Worm (Caenorhabditis elegans): ENCODE data around the gene B0034.7.

Gene B0034.7

DNA sequence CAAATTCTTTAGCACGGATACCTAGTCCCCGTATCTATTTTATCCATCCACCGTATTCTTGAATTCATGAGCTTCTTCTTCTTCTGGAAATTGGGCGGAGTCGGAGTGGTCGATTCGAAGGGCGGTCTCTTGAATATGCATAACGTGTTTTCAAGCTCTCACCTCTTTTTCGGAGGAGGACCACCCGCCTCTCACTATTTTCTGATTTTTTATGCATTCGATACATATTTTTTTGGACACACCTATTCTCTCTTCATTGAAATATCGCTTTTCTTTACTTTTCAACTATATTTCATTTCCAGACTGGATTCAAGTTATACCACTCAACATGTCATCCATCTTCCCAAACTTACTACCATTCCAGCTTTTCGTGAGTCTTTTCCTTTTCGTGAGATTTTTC lies 32.9 kb upstream of the B0034.7 start, which contains the start of gene egl-44:
Gene egl-44, plus strand, starts transcription at position 301 of the 400 bp plus-strand sequence.
- TF ChIP-seq ztf-11 (tag; optimal IDR thresholded peaks at IDR 0.05) (no peak), lin-39 (tag; optimal IDR thresholded peaks at IDR 0.05) (no peak), lin-13 (GFP tag; optimal IDR thresholded peaks at IDR 0.05) (no peak), ceh-82 (tag; optimal IDR thresholded peaks at IDR 0.05) (no peak), mab-5 (tag; optimal IDR thresholded peaks at IDR 0.05) (no peak), nhr-237 (tag; optimal IDR thresholded peaks at IDR 0.05) (no peak), fos-1 (tag; optimal IDR thresholded peaks at IDR 0.05) (no peak), nhr-10 (tag; optimal IDR thresholded peaks at IDR 0.05) (no peak), ama-1 (optimal IDR thresholded peaks at IDR 0.05) (no peak), peb-1 (tag; optimal IDR thresholded peaks at IDR 0.05) (no peak), elt-3 (tag; optimal IDR thresholded peaks at IDR 0.05) (no peak), unc-62 (GFP tag; optimal IDR thresholded peaks at IDR 0.05) (no peak), unc-55 (GFP tag; optimal IDR thresholded peaks at IDR 0.05) (no peak), sma-3 (GFP tag; optimal IDR thresholded peaks at IDR 0.05) (no peak)

DNA sequence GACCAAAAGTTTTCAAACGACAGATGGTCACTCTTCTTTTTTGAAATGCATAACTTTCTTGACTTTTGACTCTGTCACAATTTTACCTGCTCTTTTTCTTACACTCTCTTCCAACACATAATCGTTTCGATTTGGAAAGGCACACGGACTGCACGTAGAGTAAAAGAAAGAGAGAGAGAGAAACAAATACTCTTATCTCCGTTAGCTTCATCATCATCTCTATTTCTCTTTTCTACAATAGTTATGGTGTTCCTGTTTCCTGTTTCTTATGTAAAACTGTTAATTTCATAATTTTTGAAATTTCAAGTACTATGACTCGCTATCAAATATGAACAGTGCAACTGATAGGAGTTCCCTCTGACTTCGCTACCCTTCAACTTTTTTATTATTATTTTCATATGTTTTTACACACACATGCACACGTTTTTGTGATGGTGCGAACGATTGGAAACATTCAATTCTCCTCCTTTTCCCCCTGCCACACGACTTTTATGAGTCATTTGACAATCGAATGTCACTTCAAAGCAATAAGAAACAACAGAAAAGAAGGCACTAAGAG lies 31.2 kb upstream of the B0034.7 start:
- TF ChIP-seq skn-1 (tag; optimal IDR thresholded peaks at IDR 0.05) = peak; percentile 81
- peak; percentile 63 for TF ChIP-seq crh-2 (tag; optimal IDR thresholded peaks at IDR 0.05)
- peak; percentile 46 for TF ChIP-seq sma-9 (GFP tag; optimal IDR thresholded peaks at IDR 0.05)
- no peak for TF ChIP-seq sma-9 (tag; optimal IDR thresholded peaks at IDR 0.05)
- no peak for TF ChIP-seq nhr-77 (tag; optimal IDR thresholded peaks at IDR 0.05)
- no peak for TF ChIP-seq nhr-10 (tag; optimal IDR thresholded peaks at IDR 0.05)
- TF ChIP-seq dmd-4 (tag; optimal IDR thresholded peaks at IDR 0.05) = no peak
- TF ChIP-seq fos-1 (tag; optimal IDR thresholded peaks at IDR 0.05) = peak; percentile 99
- TF ChIP-seq egl-27 (tag; optimal IDR thresholded peaks at IDR 0.05) = no peak
- no peak for TF ChIP-seq snpc-4 (tag; optimal IDR thresholded peaks at IDR 0.05)
- TF ChIP-seq sma-3 (GFP tag; optimal IDR thresholded peaks at IDR 0.05) = no peak
- peak; percentile 44 for TF ChIP-seq nhr-129 (tag; optimal IDR thresholded peaks at IDR 0.05)
- TF ChIP-seq nhr-25 (tag; optimal IDR thresholded peaks at IDR 0.05) = no peak
- TF ChIP-seq lsy-2 (tag; optimal IDR thresholded peaks at IDR 0.05) = peak in 1 of 2 experiments; percentile 8
- TF ChIP-seq elt-3 (tag; optimal IDR thresholded peaks at IDR 0.05) = no peak
- TF ChIP-seq unc-55 (GFP tag; optimal IDR thresholded peaks at IDR 0.05) = no peak

DNA sequence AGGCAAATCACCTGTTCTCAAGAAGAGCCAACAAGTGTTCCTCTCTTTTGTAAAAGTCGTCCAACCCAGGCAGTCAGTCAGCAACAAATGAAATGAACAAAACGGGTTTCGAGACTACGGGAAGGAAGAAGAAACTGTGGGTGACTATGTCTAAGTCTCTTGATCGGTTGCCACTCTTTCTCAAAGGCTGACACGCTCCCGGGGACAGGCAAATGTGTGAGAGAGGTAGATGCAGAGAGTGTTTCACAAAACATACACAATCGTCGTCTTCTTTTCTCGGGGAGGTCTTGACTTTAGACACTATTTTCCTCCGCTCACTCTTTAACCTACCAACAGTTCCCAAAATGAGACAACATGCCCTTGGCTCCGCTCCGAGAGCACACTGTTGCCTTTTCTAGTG lies 30.3 kb upstream of the B0034.7 start:
- TF ChIP-seq nhr-129 (tag; optimal IDR thresholded peaks at IDR 0.05) = peak; percentile 81
- TF ChIP-seq fos-1 (tag; optimal IDR thresholded peaks at IDR 0.05) = peak; percentile 68
- TF ChIP-seq crh-2 (tag; optimal IDR thresholded peaks at IDR 0.05) = peak; percentile 51
- no peak for TF ChIP-seq ceh-16 (tag; optimal IDR thresholded peaks at IDR 0.05)
- peak; percentile 27 for TF ChIP-seq lin-13 (GFP tag; optimal IDR thresholded peaks at IDR 0.05)
- TF ChIP-seq unc-62 (GFP tag; optimal IDR thresholded peaks at IDR 0.05) = no peak
- peak; percentile 23 for TF ChIP-seq sma-3 (GFP tag; optimal IDR thresholded peaks at IDR 0.05)
- TF ChIP-seq unc-55 (GFP tag; optimal IDR thresholded peaks at IDR 0.05) = no peak
- peak; percentile 28 for TF ChIP-seq blmp-1 (tag; optimal IDR thresholded peaks at IDR 0.05; ENCODE audit: insufficient read depth)
- peak; percentile 32 for TF ChIP-seq sma-9 (GFP tag; optimal IDR thresholded peaks at IDR 0.05)
- no peak for TF ChIP-seq sma-9 (tag; optimal IDR thresholded peaks at IDR 0.05)
- no peak for TF ChIP-seq ztf-1 (GFP tag; conservative IDR thresholded peaks at IDR 0.05)
- peak; percentile 27 for TF ChIP-seq nhr-21 (tag; optimal IDR thresholded peaks at IDR 0.05)
- TF ChIP-seq aly-2 (tag; optimal IDR thresholded peaks at IDR 0.05) = no peak
- TF ChIP-seq F13H6.1 (tag; optimal IDR thresholded peaks at IDR 0.05) = peak; percentile 53
- no peak for TF ChIP-seq lin-11 (tag; optimal IDR thresholded peaks at IDR 0.05)
- peak; percentile 62 for TF ChIP-seq nhr-25 (tag; optimal IDR thresholded peaks at IDR 0.05)

DNA sequence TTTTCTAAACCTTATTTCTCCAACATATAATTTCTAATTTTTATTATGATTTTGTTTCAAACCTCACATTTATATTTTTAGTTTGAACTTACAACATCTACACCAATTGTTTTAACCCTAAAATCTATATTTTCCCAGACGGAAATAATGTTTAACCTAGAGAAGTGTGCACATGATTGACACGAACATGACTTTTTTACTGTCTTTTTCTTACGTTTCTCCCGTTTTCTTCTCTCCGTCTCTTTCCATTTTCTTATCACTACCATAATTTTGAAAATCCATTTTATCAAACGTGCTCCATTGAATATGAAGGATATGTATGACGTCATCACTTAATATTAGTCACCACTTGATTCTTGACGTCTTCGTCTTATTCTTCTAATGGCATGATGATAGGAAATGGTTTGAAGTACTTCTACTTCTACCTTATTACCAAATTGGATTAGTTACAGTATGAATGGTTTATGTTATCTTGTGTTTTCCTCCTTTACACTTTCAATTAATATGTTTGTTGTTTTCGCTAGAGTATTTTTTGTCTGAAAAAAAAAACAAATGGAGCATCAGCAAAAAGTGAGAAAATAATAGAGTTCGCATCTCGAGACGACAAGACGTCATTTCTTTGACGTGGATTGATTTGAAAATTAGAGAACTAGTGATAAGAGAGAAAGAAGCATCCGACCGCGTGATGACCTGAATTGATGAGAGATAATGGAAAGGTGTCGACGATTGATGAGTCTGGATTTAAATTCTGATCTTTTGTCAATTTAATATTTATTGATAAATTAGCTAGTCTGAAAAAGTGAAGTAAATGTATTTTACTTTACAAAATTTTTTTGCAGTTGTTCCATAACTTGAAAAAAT lies 29.3 kb upstream of the B0034.7 start:
- TF ChIP-seq sma-3 (GFP tag; optimal IDR thresholded peaks at IDR 0.05) (no peak), dmd-4 (tag; optimal IDR thresholded peaks at IDR 0.05) (no peak), nhr-77 (tag; optimal IDR thresholded peaks at IDR 0.05) (no peak), nhr-129 (tag; optimal IDR thresholded peaks at IDR 0.05) (peak; percentile 61), snpc-4 (tag; optimal IDR thresholded peaks at IDR 0.05) (no peak), ceh-82 (tag; optimal IDR thresholded peaks at IDR 0.05) (no peak), elt-3 (tag; optimal IDR thresholded peaks at IDR 0.05) (no peak), ztf-4 (tag; optimal IDR thresholded peaks at IDR 0.05) (no peak), lsy-2 (tag; optimal IDR thresholded peaks at IDR 0.05) (peak in 1 of 2 experiments; percentile 66), nhr-21 (tag; optimal IDR thresholded peaks at IDR 0.05) (peak; percentile 45), lin-39 (tag; optimal IDR thresholded peaks at IDR 0.05) (no peak), lin-13 (GFP tag; optimal IDR thresholded peaks at IDR 0.05) (no peak), peb-1 (tag; optimal IDR thresholded peaks at IDR 0.05) (no peak), nhr-11 (tag; optimal IDR thresholded peaks at IDR 0.05) (no peak), nhr-6 (tag; optimal IDR thresholded peaks at IDR 0.05) (peak; percentile 22), R02D3.7 (tag; optimal IDR thresholded peaks at IDR 0.05) (no peak), aly-2 (tag; optimal IDR thresholded peaks at IDR 0.05) (no peak), ama-1 (optimal IDR thresholded peaks at IDR 0.05) (no peak), unc-39 (tag; optimal IDR thresholded peaks at IDR 0.05) (no peak), ceh-16 (tag; optimal IDR thresholded peaks at IDR 0.05) (no peak), nhr-25 (tag; optimal IDR thresholded peaks at IDR 0.05) (no peak), lin-11 (tag; optimal IDR thresholded peaks at IDR 0.05) (no peak), nhr-12 (tag; optimal IDR thresholded peaks at IDR 0.05) (no peak), crh-2 (tag; optimal IDR thresholded peaks at IDR 0.05) (peak; percentile 91), sma-9 (GFP tag; optimal IDR thresholded peaks at IDR 0.05) (peak; percentile 88), sma-9 (tag; optimal IDR thresholded peaks at IDR 0.05) (no peak), gmeb-1 (tag; optimal IDR thresholded peaks at IDR 0.05) (peak; percentile 44), Y55F3AM.14 (GFP tag; optimal IDR thresholded peaks at IDR 0.05) (no peak), ztf-11 (tag; optimal IDR thresholded peaks at IDR 0.05) (no peak), fos-1 (tag; optimal IDR thresholded peaks at IDR 0.05) (peak; percentile 83), ztf-1 (GFP tag; conservative IDR thresholded peaks at IDR 0.05) (no peak)
